Worm (Caenorhabditis elegans) whole organism, dauer: ENCODE measurements around the gene Y62H9A.3.

ENCODE experiments used
- unc-62 ChIP-seq: sonication (generic microtip); optimal IDR thresholded peaks from 2 replicates; lab custom pipeline; 2017; ENCODE audit warnings: missing biosample characterization, missing genetic modification reagents, missing genetic modification characterization

Y62H9A.3 gene

ce11 chrX:11879871-11880270, at the start of gene Y62H9A.3, which contains the start of gene Y62H9A.4:
TSS of gene Y62H9A.3 (minus strand) at chrX:11879971.
TSS of gene Y62H9A.4 (plus strand) at chrX:11880126.
- no peak for TF ChIP-seq unc-62 (GFP tag; lab: Kevin White, UChicago)

- TF ChIP-seq unc-62 (GFP tag; lab: Kevin White, UChicago) = no peak
Observed at ce11 chrX:11927585-11927984, 47.8 kb upstream of the Y62H9A.3 start, which contains the start of gene F55G7.4. TSS of gene F55G7.4 (plus strand) at chrX:11927885.

ce11 chrX:11925243-11925642, 45.5 kb upstream of the Y62H9A.3 start:
- no peak for TF ChIP-seq unc-62 (GFP tag; lab: Kevin White, UChicago)

ce11 chrX:11924158-11924557, 44.4 kb upstream of the Y62H9A.3 start, which contains the start of gene F55G7.1:
TSS of gene F55G7.1 (plus strand) at chrX:11924433.
- no peak for TF ChIP-seq unc-62 (GFP tag; lab: Kevin White, UChicago)

ce11 chrX:11920723-11921283, 41.0 kb upstream of the Y62H9A.3 start, which contains the start of gene Y62H9A.14:
TSS of gene Y62H9A.14 (plus strand) at chrX:11921233.
- TF ChIP-seq unc-62 (GFP tag; lab: Kevin White, UChicago) = no peak

- no peak for TF ChIP-seq unc-62 (GFP tag; lab: Kevin White, UChicago)
Observed at ce11 chrX:11917994-11918393, 38.2 kb upstream of the Y62H9A.3 start, which contains the start of gene Y62H9A.16. TSS of gene Y62H9A.16 (plus strand) at chrX:11918294.

ce11 chrX:11916705-11917104, 36.9 kb upstream of the Y62H9A.3 start, which contains the start of gene Y62H9A.13:
TSS of gene Y62H9A.13 (plus strand) at chrX:11917005.
- TF ChIP-seq unc-62 (GFP tag; lab: Kevin White, UChicago) = no peak

ce11 chrX:11913824-11914223, 34.1 kb upstream of the Y62H9A.3 start, which contains the start of gene Y62H9A.12:
TSS of gene Y62H9A.12 (plus strand) at chrX:11914124.
- no peak for TF ChIP-seq unc-62 (GFP tag; lab: Kevin White, UChicago)

- no peak for TF ChIP-seq unc-62 (GFP tag; lab: Kevin White, UChicago)
Observed at ce11 chrX:11910046-11910445, 30.3 kb upstream of the Y62H9A.3 start, which contains the start of gene Y62H9A.15. TSS of gene Y62H9A.15 (minus strand) at chrX:11910145.

ce11 chrX:11909168-11909567, 29.4 kb upstream of the Y62H9A.3 start:
- TF ChIP-seq unc-62 (GFP tag; lab: Kevin White, UChicago) = no peak

ce11 chrX:11908226-11908625, 28.5 kb upstream of the Y62H9A.3 start:
- TF ChIP-seq unc-62 (GFP tag; lab: Kevin White, UChicago) = no peak

ce11 chrX:11907263-11907662, 27.5 kb upstream of the Y62H9A.3 start, which contains the start of gene Y62H9A.11:
TSS of gene Y62H9A.11 (minus strand) at chrX:11907363.
- no peak for TF ChIP-seq unc-62 (GFP tag; lab: Kevin White, UChicago)

ce11 chrX:11906626-11907025, 26.9 kb upstream of the Y62H9A.3 start:
- TF ChIP-seq unc-62 (GFP tag; lab: Kevin White, UChicago) = no peak

- TF ChIP-seq unc-62 (GFP tag; lab: Kevin White, UChicago) = no peak
Observed at ce11 chrX:11902661-11903060, 22.9 kb upstream of the Y62H9A.3 start, which contains the start of gene Y62H9A.10. TSS of gene Y62H9A.10 (minus strand) at chrX:11902761.

ce11 chrX:11899031-11899430, 19.3 kb upstream of the Y62H9A.3 start:
- TF ChIP-seq unc-62 (GFP tag; lab: Kevin White, UChicago) = no peak

ce11 chrX:11898040-11898439, 18.3 kb upstream of the Y62H9A.3 start, which contains the start of gene Y62H9A.9:
TSS of gene Y62H9A.9 (minus strand) at chrX:11898140.
- TF ChIP-seq unc-62 (GFP tag; lab: Kevin White, UChicago) = no peak

- TF ChIP-seq unc-62 (GFP tag; lab: Kevin White, UChicago) = no peak
Observed at ce11 chrX:11896708-11897107, 16.9 kb upstream of the Y62H9A.3 start.
